Fruit fly (Drosophila melanogaster) whole organism, embryonic: ENCODE data around the gene Reg-2.

Experiments used
- Bdp1 ChIP-seq: fragments of 200-800 bp; sonication (Bioruptor generic); optimal IDR thresholded peaks from 3 replicates; lab custom pipeline; 2016; ENCODE audit warnings: missing biosample characterization, missing genetic modification characterization
- CG10274 ChIP-seq: fragments of 200-800 bp; sonication (Bioruptor generic); optimal IDR thresholded peaks from 3 replicates; lab custom pipeline; 2017; ENCODE audit warnings: missing biosample characterization, mild to moderate bottlenecking, missing genetic modification characterization
- CG10431 ChIP-seq: fragments of 200-800 bp; sonication (Bioruptor generic); optimal IDR thresholded peaks from 3 replicates; lab custom pipeline; 2018; ENCODE audit warnings: missing biosample characterization, mild to moderate bottlenecking, missing genetic modification characterization
- CG10462 ChIP-seq: fragments of 200-800 bp; sonication (Bioruptor generic); optimal IDR thresholded peaks from 2 replicates; lab custom pipeline; 2016; ENCODE audit warnings: missing biosample characterization, missing genetic modification characterization
- CG12071 ChIP-seq: fragments of 200-800 bp; sonication (Bioruptor generic); optimal IDR thresholded peaks from 3 replicates; lab custom pipeline; 2018; ENCODE audit warnings: missing biosample characterization, mild to moderate bottlenecking, missing genetic modification characterization
- CG12236 ChIP-seq: fragments of 200-800 bp; sonication (Bioruptor generic); optimal IDR thresholded peaks from 2 replicates; lab custom pipeline; 2016; ENCODE audit warnings: missing biosample characterization, missing genetic modification characterization
- CG13296 ChIP-seq: fragments of 200-800 bp; sonication (Bioruptor generic); optimal IDR thresholded peaks from 3 replicates; lab custom pipeline; 2018; ENCODE audit warnings: missing biosample characterization, mild to moderate bottlenecking, missing genetic modification characterization
- CG14965 ChIP-seq: fragments of 200-800 bp; sonication (Bioruptor generic); optimal IDR thresholded peaks from 2 replicates; lab custom pipeline; 2016; ENCODE audit warnings: missing biosample characterization, missing genetic modification characterization, borderline replicate concordance
- CG16863 ChIP-seq: fragments of 200-800 bp; sonication (Bioruptor generic); optimal IDR thresholded peaks from 3 replicates; lab custom pipeline; 2016; ENCODE audit warnings: missing biosample characterization, missing genetic modification characterization
- CG1832 ChIP-seq: fragments of 200-800 bp; sonication (Bioruptor generic); optimal IDR thresholded peaks from 2 replicates; lab custom pipeline; 2017; ENCODE audit warnings: missing biosample characterization, mild to moderate bottlenecking, missing genetic modification characterization, inconsistent platforms
- CG2712 ChIP-seq: fragments of 200-800 bp; optimal IDR thresholded peaks from 3 replicates; lab custom pipeline; 2019; ENCODE audit warnings: missing biosample characterization, mild to moderate bottlenecking, missing genetic modification characterization, moderate library complexity
- CG30020 ChIP-seq: fragments of 200-800 bp; optimal IDR thresholded peaks from 2 replicates; lab custom pipeline; 2019; ENCODE audit warnings: missing biosample characterization, mild to moderate bottlenecking, missing genetic modification characterization, moderate library complexity
- CG30403 ChIP-seq: fragments of 200-800 bp; sonication (Bioruptor generic); optimal IDR thresholded peaks from 3 replicates; lab custom pipeline; 2016; ENCODE audit warnings: missing biosample characterization, missing genetic modification characterization
- CG33557 ChIP-seq: fragments of 200-800 bp; sonication (Bioruptor generic); optimal IDR thresholded peaks from 2 replicates; lab custom pipeline; 2019; ENCODE audit warnings: missing biosample characterization, mild to moderate bottlenecking, missing genetic modification characterization, moderate library complexity
- CG3407 ChIP-seq: fragments of 200-800 bp; sonication (Bioruptor generic); optimal IDR thresholded peaks from 2 replicates; lab custom pipeline; 2018; ENCODE audit warnings: missing biosample characterization, mild to moderate bottlenecking, missing genetic modification characterization
- CG4854 ChIP-seq: fragments of 200-800 bp; sonication (Bioruptor generic); optimal IDR thresholded peaks from 2 replicates; lab custom pipeline; 2016; ENCODE audit warnings: missing biosample characterization, missing genetic modification characterization, inconsistent platforms
- CG6765 ChIP-seq: fragments of 200-800 bp; sonication (Bioruptor generic); optimal IDR thresholded peaks from 3 replicates; lab custom pipeline; 2017; ENCODE audit warnings: missing biosample characterization, mild to moderate bottlenecking, missing genetic modification characterization
- Chrac-16 ChIP-seq: fragments of 200-800 bp; sonication (Bioruptor generic); optimal IDR thresholded peaks from 3 replicates; lab custom pipeline; 2016; ENCODE audit warnings: missing biosample characterization, missing genetic modification characterization
- Dek ChIP-seq: fragments of 200-800 bp; sonication (Bioruptor generic); optimal IDR thresholded peaks from 3 replicates; lab custom pipeline; 2019; ENCODE audit warnings: missing biosample characterization, mild to moderate bottlenecking, missing genetic modification characterization, moderate library complexity
- Elba2 ChIP-seq: fragments of 200-800 bp; sonication (Bioruptor generic); optimal IDR thresholded peaks from 3 replicates; lab custom pipeline; 2016; ENCODE audit warnings: missing biosample characterization, missing genetic modification characterization
- Gug ChIP-seq: fragments of 200-800 bp; sonication (Bioruptor generic); IDR thresholded peaks from 4 replicates; pipeline ENCODE4 v1.3.6; 2022; ENCODE audit warnings: missing biosample characterization, missing genetic modification characterization
- MESR4 ChIP-seq: fragments of 200-800 bp; sonication (Bioruptor generic); optimal IDR thresholded peaks from 2 replicates; lab custom pipeline; 2018; ENCODE audit warnings: missing biosample characterization, mild to moderate bottlenecking, missing genetic modification characterization, moderate library complexity
- Spps ChIP-seq: fragments of 200-800 bp; sonication (Bioruptor generic); optimal IDR thresholded peaks from 2 replicates; lab custom pipeline; 2018; ENCODE audit warnings: missing biosample characterization, mild to moderate bottlenecking, missing genetic modification characterization
- Xbp1 ChIP-seq: fragments of 200-800 bp; sonication (Bioruptor generic); optimal IDR thresholded peaks from 3 replicates; lab custom pipeline; 2016; ENCODE audit warnings: missing biosample characterization, mild to moderate bottlenecking, missing genetic modification characterization
- bab2 ChIP-seq: fragments of 200-800 bp; sonication (Bioruptor generic); optimal IDR thresholded peaks from 2 replicates; lab custom pipeline; 2016; ENCODE audit warnings: missing biosample characterization, missing genetic modification characterization
- bbx ChIP-seq: fragments of 200-800 bp; sonication (Bioruptor generic); IDR thresholded peaks from 2 replicates; pipeline ENCODE4 v1.3.6; 2022; ENCODE audit warnings: missing biosample characterization, missing genetic modification characterization; ENCODE audit not compliant: partially characterized antibody
- bsh ChIP-seq, 2 experiments: fragments of 200-800 bp; sonication (Bioruptor generic); optimal IDR thresholded peaks; 2 replicates each; lab custom pipeline; 2017 to 2018; ENCODE audit warnings: mild to moderate bottlenecking in 2 of 2, missing biosample characterization in 2 of 2, missing genetic modification characterization in 2 of 2, moderate library complexity in 1 of 2
- cad ChIP-seq: fragments of >200 bp; optimal IDR thresholded peaks from 2 replicates; lab custom pipeline; 2017; ENCODE audit warnings: missing biosample characterization, missing genetic modification characterization
- croc ChIP-seq: fragments of 200-800 bp; sonication (Bioruptor generic); conservative IDR thresholded peaks from 3 replicates; pipeline ENCODE4 v1.3.6; 2022; ENCODE audit warnings: missing biosample characterization, missing genetic modification characterization
- cwo ChIP-seq: fragments of 200-800 bp; sonication (Bioruptor generic); optimal IDR thresholded peaks from 3 replicates; lab custom pipeline; 2017; ENCODE audit warnings: missing biosample characterization, missing genetic modification characterization, mild to moderate bottlenecking, moderate library complexity, missing genetic modification reagents
- dimm ChIP-seq: fragments of 200-800 bp; sonication (Bioruptor generic); IDR thresholded peaks from 2 replicates; pipeline ENCODE4 v1.3.6; 2022; ENCODE audit warnings: missing biosample characterization, missing genetic modification characterization
- dmrt11E ChIP-seq: fragments of 200-800 bp; sonication (Bioruptor generic); optimal IDR thresholded peaks from 3 replicates; lab custom pipeline; 2018; ENCODE audit warnings: missing biosample characterization, mild to moderate bottlenecking, missing genetic modification characterization, moderate library complexity
- exex ChIP-seq: fragments of 200-800 bp; sonication (Bioruptor generic); optimal IDR thresholded peaks from 4 replicates; lab custom pipeline; 2018; ENCODE audit warnings: missing biosample characterization, mild to moderate bottlenecking, missing genetic modification characterization, moderate library complexity
- grn ChIP-seq: fragments of 200-800 bp; sonication (Bioruptor generic); optimal IDR thresholded peaks from 3 replicates; lab custom pipeline; 2017; ENCODE audit warnings: missing biosample characterization, missing genetic modification characterization
- hb ChIP-seq: fragments of 200-800 bp; sonication (Bioruptor generic); IDR thresholded peaks from 3 replicates; pipeline ENCODE4 v1.3.6; 2022; ENCODE audit warnings: missing biosample characterization, missing genetic modification characterization; ENCODE audit not compliant: partially characterized antibody
- jing ChIP-seq: fragments of 200-800 bp; sonication (Bioruptor generic); optimal IDR thresholded peaks from 2 replicates; lab custom pipeline; 2018; ENCODE audit warnings: missing biosample characterization, mild to moderate bottlenecking, missing genetic modification characterization
- jumu ChIP-seq: fragments of 200-800 bp; sonication (Bioruptor generic); optimal IDR thresholded peaks from 3 replicates; lab custom pipeline; 2016; ENCODE audit warnings: missing biosample characterization, missing genetic modification characterization
- kni ChIP-seq: fragments of 200-800 bp; sonication (Bioruptor generic); optimal IDR thresholded peaks from 3 replicates; lab custom pipeline; 2017; ENCODE audit warnings: mild to moderate bottlenecking, missing biosample characterization, missing genetic modification reagents, missing genetic modification characterization
- lbe ChIP-seq: fragments of 200-800 bp; sonication (Bioruptor generic); optimal IDR thresholded peaks from 2 replicates; lab custom pipeline; 2016; ENCODE audit warnings: missing biosample characterization, mild to moderate bottlenecking, missing genetic modification characterization
- mirr ChIP-seq: fragments of 200-800 bp; sonication (Bioruptor generic); optimal IDR thresholded peaks from 3 replicates; lab custom pipeline; 2018; ENCODE audit warnings: missing biosample characterization, mild to moderate bottlenecking, missing genetic modification characterization
- slbo ChIP-seq: fragments of 200-800 bp; sonication (Bioruptor generic); IDR thresholded peaks from 2 replicates; pipeline ENCODE4 v1.3.6; 2022; ENCODE audit warnings: missing biosample characterization, missing genetic modification characterization
- sob ChIP-seq: fragments of 200-800 bp; sonication (Bioruptor generic); IDR thresholded peaks from 2 replicates; pipeline ENCODE4 v1.3.6; 2022; ENCODE audit warnings: missing biosample characterization, missing genetic modification characterization
- tio ChIP-seq: fragments of 200-800 bp; sonication (Bioruptor generic); optimal IDR thresholded peaks from 2 replicates; lab custom pipeline; 2017; ENCODE audit warnings: missing biosample characterization, missing genetic modification characterization, inconsistent platforms
- tll ChIP-seq, 2 experiments: fragments of 200-800 bp in 1 of 2; fragments of >200 bp in 1 of 2; sonication (Bioruptor generic) in 1 of 2; optimal IDR thresholded peaks; 2 replicates each; lab custom pipeline; 2017 to 2019; ENCODE audit warnings: missing biosample characterization in 2 of 2, missing genetic modification characterization in 2 of 2, mild to moderate bottlenecking in 1 of 2, moderate library complexity in 1 of 2
- trh ChIP-seq: fragments of 200-800 bp; sonication (Bioruptor generic); optimal IDR thresholded peaks from 2 replicates; lab custom pipeline; 2016; ENCODE audit warnings: missing biosample characterization, missing genetic modification characterization

Reg-2 gene

DNA sequence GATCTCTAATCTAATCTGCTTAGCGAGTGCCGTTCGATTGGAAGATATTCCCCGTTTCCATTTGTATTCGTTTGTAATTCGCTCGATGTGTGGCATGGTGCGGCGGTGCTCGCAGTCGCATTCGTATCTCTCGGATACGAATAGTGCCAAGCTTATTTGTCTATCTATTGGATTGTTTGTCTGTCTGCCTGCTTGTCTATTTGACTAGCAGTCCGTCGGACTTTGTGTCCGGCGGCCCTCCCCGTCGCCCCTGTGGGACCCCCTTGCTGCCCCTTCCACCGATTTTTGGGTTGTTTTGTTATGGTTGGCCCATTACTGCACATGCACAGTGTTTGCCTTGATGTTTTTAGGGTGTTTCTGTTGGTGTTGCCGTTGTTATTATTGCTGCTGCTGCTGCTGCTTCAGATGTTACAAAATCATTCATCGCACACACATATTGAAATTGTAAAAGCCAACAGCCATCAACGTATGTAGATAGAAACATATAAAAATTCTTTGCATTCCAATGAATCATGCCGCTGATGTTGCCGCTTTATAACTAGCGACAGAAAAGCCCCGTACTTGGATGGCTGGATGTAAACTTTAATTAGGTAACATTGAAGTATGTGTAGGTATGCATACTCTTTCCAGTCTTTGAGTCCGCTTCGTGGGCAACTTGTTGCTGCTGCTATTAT is 8.5 kb upstream of the Reg-2 start (continued):
- TF ChIP-seq lbe (GFP tag; lab: Kevin White, UChicago) (no peak), Elba2 (GFP tag; lab: Kevin White, UChicago) (no peak), cad (GFP tag; lab: Kevin White, UChicago) (no peak), MESR4 (GFP tag; lab: Kevin White, UChicago) (no peak), CG2712 (peak; percentile 13), CG33557 (GFP tag; lab: Kevin White, UChicago) (peak; percentile 23), Spps (tag; lab: Kevin White, UChicago) (no peak)

dm6 chr3L:613578-614300 is 7.4 kb upstream of the Reg-2 start:
- TF ChIP-seq CG12236 (GFP tag; lab: Kevin White, UChicago): peak; percentile 13
- TF ChIP-seq exex (tag; lab: Kevin White, UChicago): no peak
- no peak for TF ChIP-seq CG4854 (GFP tag; lab: Kevin White, UChicago)
- TF ChIP-seq CG10462: peak; percentile 35
- TF ChIP-seq CG16863 (GFP tag; lab: Kevin White, UChicago): peak; percentile 39
- TF ChIP-seq tio (GFP tag; lab: Kevin White, UChicago): peak; percentile 70
- TF ChIP-seq tll (GFP tag; optimal IDR thresholded peaks at IDR 0.05; lab: Kevin White, UChicago): peak in 1 of 2 experiments; percentile 26
- TF ChIP-seq Xbp1 (GFP tag; lab: Kevin White, UChicago): peak; percentile 53
- TF ChIP-seq jing (GFP tag; lab: Kevin White, UChicago): peak; percentile 5
- peak; percentile 9 for TF ChIP-seq kni
- no peak for TF ChIP-seq CG30020 (tag; lab: Kevin White, UChicago)
- TF ChIP-seq Spps (tag; lab: Kevin White, UChicago): peak; percentile 11
- TF ChIP-seq bbx (GFP tag; lab: Robert Waterston, UW): no peak
- no peak for TF ChIP-seq CG1832 (GFP tag; lab: Kevin White, UChicago)
- no peak for TF ChIP-seq CG10431 (GFP tag; lab: Kevin White, UChicago)
- TF ChIP-seq jumu (GFP tag; lab: Kevin White, UChicago): peak; percentile 38
- TF ChIP-seq slbo (GFP tag; lab: Robert Waterston, UW): 0 out of 2 replicates have a peak, but pooled peaks have one; percentile 9
- TF ChIP-seq trh (GFP tag; lab: Kevin White, UChicago): peak; percentile 37
- no peak for TF ChIP-seq CG6765 (GFP tag; lab: Kevin White, UChicago)
- TF ChIP-seq CG3407 (GFP tag; lab: Kevin White, UChicago): peak; percentile 45
- peak; percentile 43; the same call in 2 of the 4 replicates for TF ChIP-seq Gug (GFP tag; lab: Robert Waterston, UW)
- no peak for TF ChIP-seq mirr
- TF ChIP-seq CG14965: no peak
- TF ChIP-seq Chrac-16 (GFP tag; lab: Kevin White, UChicago): peak; percentile 76
- peak; percentile 85 for TF ChIP-seq dmrt11E
- peak; percentile 61 for TF ChIP-seq CG30403
- TF ChIP-seq CG12071 (GFP tag; lab: Kevin White, UChicago): no peak
- peak; percentile 45 for TF ChIP-seq bab2 (GFP tag; lab: Kevin White, UChicago)
- no peak; the same call in 1 of the 3 replicates for TF ChIP-seq croc (GFP tag; lab: Robert Waterston, UW)
- TF ChIP-seq grn (GFP tag; lab: Kevin White, UChicago): no peak
- TF ChIP-seq Bdp1 (GFP tag; lab: Kevin White, UChicago): peak; percentile 22
- no peak for TF ChIP-seq sob (GFP tag; lab: Robert Waterston, UW)
- TF ChIP-seq CG13296 (GFP tag; lab: Kevin White, UChicago): no peak
- TF ChIP-seq dimm (GFP tag; lab: Robert Waterston, UW): no peak
- TF ChIP-seq Dek: no peak
- TF ChIP-seq CG10274 (GFP tag; lab: Kevin White, UChicago): no peak
- TF ChIP-seq cwo (GFP tag; lab: Kevin White, UChicago): no peak
- TF ChIP-seq CG2712: peak; percentile 77
- peak in 1 of 2 experiments; percentile 58 for TF ChIP-seq bsh (GFP tag; optimal IDR thresholded peaks at IDR 0.05; lab: Kevin White, UChicago)
- TF ChIP-seq hb (GFP tag; lab: Robert Waterston, UW): no peak
- no peak for TF ChIP-seq lbe (GFP tag; lab: Kevin White, UChicago)
